Worm (Caenorhabditis elegans) whole organism, L2 larva: ENCODE measurements around the gene Y53C12A.6.

Experiments
- nhr-77 ChIP-seq: fragments of 150-350 bp; optimal IDR thresholded peaks from 2 replicates; lab custom pipeline; 2014; ENCODE audit warnings: missing biosample characterization, missing genetic modification characterization
- snpc-4 ChIP-seq: fragments of 150-350 bp; optimal IDR thresholded peaks from 2 replicates; lab custom pipeline; 2014; ENCODE audit warnings: missing biosample characterization, missing genetic modification characterization

DNA sequence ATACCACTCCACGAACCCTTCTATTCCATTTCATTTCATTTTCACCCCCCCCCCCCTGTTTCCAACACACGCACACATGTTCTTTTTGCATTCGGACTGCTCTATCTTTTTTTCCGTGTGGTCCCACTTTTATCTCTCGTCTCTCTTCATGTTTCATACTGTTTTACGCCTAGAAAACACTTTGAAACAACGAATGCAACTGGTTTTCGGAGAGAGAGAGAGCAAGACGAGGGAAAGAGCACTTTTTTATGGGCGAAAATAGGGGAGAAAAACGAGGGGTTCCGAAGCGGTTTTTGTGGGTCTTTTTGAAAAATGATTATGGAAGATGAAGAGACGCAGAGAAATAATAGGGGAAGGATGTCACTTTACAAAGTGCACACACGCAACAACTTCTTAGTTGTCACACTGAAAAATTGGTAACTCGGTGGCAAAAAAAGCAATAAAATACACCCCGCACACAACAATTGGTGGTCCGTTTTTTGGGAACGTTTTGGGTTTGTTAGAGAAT is 9.4 kb upstream of the Y53C12A.6 start:
- no peak for TF ChIP-seq snpc-4 (tag; lab: Kevin White, UChicago)
- no peak for TF ChIP-seq nhr-77 (tag; lab: Kevin White, UChicago)
